Fruit fly (Drosophila melanogaster) S2 (cell line): ENCODE measurements around the gene CG33639.

Experiments
- CG8478 ChIP-seq: fragments of >200 bp; optimal IDR thresholded peaks from 2 replicates; lab custom pipeline; 2018
- CTCF ChIP-seq, 2 experiments: fragments of >200 bp; optimal IDR thresholded peaks; 2 replicates each; lab custom pipeline; 2018

The CG33639 gene

DNA sequence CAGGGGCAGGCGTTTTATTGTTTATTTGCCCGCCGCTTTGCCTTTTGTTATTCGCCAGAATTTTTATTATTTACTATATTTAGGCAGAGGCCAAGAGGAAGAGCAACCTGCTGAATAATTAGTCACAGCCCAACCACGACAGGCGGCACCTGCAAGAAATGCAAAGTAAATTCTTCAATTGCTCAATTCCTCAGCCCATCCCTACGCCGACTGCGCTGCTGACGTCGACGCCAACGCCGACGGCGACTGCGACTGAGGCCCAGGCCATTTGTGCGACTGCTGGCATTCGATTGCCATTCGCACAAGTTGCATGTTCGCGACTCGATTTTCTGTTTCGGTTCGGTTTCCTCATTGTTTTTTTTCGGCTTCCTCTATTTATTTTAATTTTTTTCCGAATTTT lies 48.6 kb downstream of the CG33639 start, which contains the start of gene Frq2:
Frq2 (plus strand) TSS at position 301 of the 400 bp plus-strand sequence.
- TF ChIP-seq CTCF (optimal IDR thresholded peaks at IDR 0.05; lab: Kevin White, UChicago) (no peak), CG8478 (no peak)
